Worm (Caenorhabditis elegans) whole organism, L2 larva: Measurements from ENCODE around the gene etc-1.

Experiments used
- lin-13 ChIP-seq: fragments of 150-350 bp; optimal IDR thresholded peaks from 2 replicates; lab custom pipeline; 2014; ENCODE audit warnings: missing biosample characterization, missing genetic modification reagents, missing genetic modification characterization
- skn-1 ChIP-seq: sonication (generic microtip); optimal IDR thresholded peaks from 2 replicates; lab custom pipeline; 2017; ENCODE audit warnings: missing biosample characterization, missing genetic modification characterization

DNA sequence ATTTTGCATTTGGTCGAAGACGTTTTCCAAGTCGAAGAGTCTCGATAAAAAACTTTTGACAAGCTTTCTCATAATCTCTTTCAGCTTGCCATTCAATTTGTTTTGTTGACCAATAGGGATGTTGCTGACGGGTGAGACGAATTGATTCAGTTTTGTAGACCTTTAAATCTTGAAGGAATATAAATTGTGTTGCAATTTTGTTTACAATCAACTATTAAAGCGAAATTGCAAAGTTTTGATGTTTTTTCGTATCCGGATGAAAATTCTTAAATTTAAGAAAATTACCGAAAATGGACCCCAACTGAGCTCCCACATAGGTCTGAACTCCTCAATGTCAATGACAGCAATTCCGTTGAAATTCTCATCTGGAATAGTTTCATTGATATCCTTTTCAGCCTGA lies 48.5 kb upstream of the etc-1 start:
- TF ChIP-seq skn-1 (tag; lab: Kevin White, UChicago) = no peak
- no peak for TF ChIP-seq lin-13 (GFP tag; lab: Kevin White, UChicago)
